Fruit fly (Drosophila melanogaster) whole organism, embryonic: Measurements from ENCODE around the gene sno.

Source experiments
- Blimp-1 ChIP-seq: fragments of 200-800 bp; sonication (Bioruptor generic); optimal IDR thresholded peaks from 3 replicates; lab custom pipeline; 2018; ENCODE audit warnings: missing biosample characterization, missing genetic modification characterization, mild to moderate bottlenecking, moderate library complexity, missing genetic modification reagents
- CG11504 ChIP-seq: fragments of 200-800 bp; sonication (Bioruptor generic); optimal IDR thresholded peaks from 3 replicates; lab custom pipeline; 2019; ENCODE audit warnings: missing biosample characterization, mild to moderate bottlenecking, missing genetic modification characterization, moderate library complexity
- CG11723 ChIP-seq: fragments of 200-800 bp; sonication (Bioruptor generic); optimal IDR thresholded peaks from 2 replicates; lab custom pipeline; 2017; ENCODE audit warnings: missing biosample characterization, mild to moderate bottlenecking, missing genetic modification characterization
- CG14014 ChIP-seq: fragments of 200-800 bp; sonication (Bioruptor generic); IDR thresholded peaks from 2 replicates; pipeline ENCODE4 v1.3.6; 2022; ENCODE audit warnings: missing biosample characterization, missing genetic modification characterization
- CG14667 ChIP-seq: fragments of 200-800 bp; sonication (Bioruptor generic); IDR thresholded peaks from 2 replicates; pipeline ENCODE4 v1.3.6; 2022; ENCODE audit warnings: missing biosample characterization, missing genetic modification characterization
- CG14860 ChIP-seq: fragments of 200-800 bp; sonication (Bioruptor generic); IDR thresholded peaks from 3 replicates; pipeline ENCODE4 v1.3.6; 2022; ENCODE audit warnings: missing biosample characterization, missing genetic modification characterization; ENCODE audit not compliant: partially characterized antibody
- CG15269 ChIP-seq: fragments of 200-800 bp; sonication (Bioruptor generic); optimal IDR thresholded peaks from 2 replicates; lab custom pipeline; 2018; ENCODE audit warnings: missing biosample characterization, mild to moderate bottlenecking, missing genetic modification characterization, moderate library complexity
- CG15601 ChIP-seq: fragments of 200-800 bp; sonication (Bioruptor generic); optimal IDR thresholded peaks from 3 replicates; lab custom pipeline; 2019; ENCODE audit warnings: missing biosample characterization, mild to moderate bottlenecking, missing genetic modification characterization, moderate library complexity
- CG17361 ChIP-seq: fragments of 200-800 bp; sonication (Bioruptor generic); IDR thresholded peaks from 3 replicates; pipeline ENCODE4 v1.3.6; 2022; ENCODE audit warnings: missing biosample characterization, missing genetic modification characterization
- CG17829 ChIP-seq: fragments of 200-800 bp; optimal IDR thresholded peaks from 2 replicates; lab custom pipeline; 2019; ENCODE audit warnings: missing biosample characterization, mild to moderate bottlenecking, missing genetic modification characterization, moderate library complexity
- CG2678 ChIP-seq: fragments of 200-800 bp; sonication (Bioruptor generic); optimal IDR thresholded peaks from 3 replicates; lab custom pipeline; 2019; ENCODE audit warnings: missing biosample characterization, mild to moderate bottlenecking, missing genetic modification characterization, moderate library complexity
- CG4282 ChIP-seq: fragments of 200-800 bp; sonication (Bioruptor generic); optimal IDR thresholded peaks from 2 replicates; lab custom pipeline; 2016; ENCODE audit warnings: missing biosample characterization, missing genetic modification characterization
- CG4424 ChIP-seq: fragments of 200-800 bp; sonication (Bioruptor generic); optimal IDR thresholded peaks from 3 replicates; lab custom pipeline; 2016; ENCODE audit warnings: missing biosample characterization, missing genetic modification characterization
- CG7963 ChIP-seq: fragments of 200-800 bp; sonication (Bioruptor generic); IDR thresholded peaks from 3 replicates; pipeline ENCODE4 v1.3.6; 2022; ENCODE audit warnings: missing biosample characterization, missing genetic modification characterization; ENCODE audit not compliant: partially characterized antibody
- CG7987 ChIP-seq: fragments of 200-800 bp; sonication (Bioruptor generic); optimal IDR thresholded peaks from 2 replicates; lab custom pipeline; 2018; ENCODE audit warnings: missing biosample characterization, mild to moderate bottlenecking, missing genetic modification characterization, moderate library complexity
- CG8359 ChIP-seq: fragments of 200-800 bp; sonication (Bioruptor generic); optimal IDR thresholded peaks from 2 replicates; lab custom pipeline; 2017; ENCODE audit warnings: missing biosample characterization, mild to moderate bottlenecking, missing genetic modification characterization, borderline replicate concordance
- CG8388 ChIP-seq: fragments of 200-800 bp; sonication (Bioruptor generic); optimal IDR thresholded peaks from 2 replicates; lab custom pipeline; 2019; ENCODE audit warnings: missing biosample characterization, mild to moderate bottlenecking, missing genetic modification characterization, moderate library complexity
- CTCF ChIP-seq: fragments of 200-800 bp; sonication (Bioruptor generic); optimal IDR thresholded peaks from 2 replicates; lab custom pipeline; 2017; ENCODE audit warnings: missing biosample characterization, mild to moderate bottlenecking, missing genetic modification characterization, moderate library complexity
- Drgx ChIP-seq: fragments of 200-800 bp; sonication (Bioruptor generic); IDR thresholded peaks from 2 replicates; pipeline ENCODE4 v1.3.6; 2022; ENCODE audit warnings: missing biosample characterization, missing genetic modification characterization
- Ets65A ChIP-seq: fragments of 200-800 bp; sonication (Bioruptor generic); peaks from one replicate; lab custom pipeline; 2016; ENCODE audit warnings: missing biosample characterization, missing genetic modification characterization
- HLHmδ ChIP-seq: fragments of 200-800 bp; sonication (Bioruptor generic); optimal IDR thresholded peaks from 2 replicates; lab custom pipeline; 2018; ENCODE audit warnings: missing biosample characterization, mild to moderate bottlenecking, missing genetic modification characterization, moderate library complexity
- Med ChIP-seq: fragments of 200-800 bp; sonication (Bioruptor generic); peaks from one replicate; lab custom pipeline; 2016; ENCODE audit warnings: missing biosample characterization, missing genetic modification characterization, mild to moderate bottlenecking, inconsistent platforms, moderate library complexity
- Mrtf ChIP-seq: fragments of 200-800 bp; sonication (Bioruptor generic); IDR thresholded peaks from 3 replicates; pipeline ENCODE4 v1.3.6; 2022; ENCODE audit warnings: missing biosample characterization, missing genetic modification characterization
- Optix ChIP-seq: fragments of 200-800 bp; sonication (Bioruptor generic); IDR thresholded peaks from 3 replicates; pipeline ENCODE4 v1.3.6; 2022; ENCODE audit warnings: missing biosample characterization, missing genetic modification characterization
- Side ChIP-seq: fragments of 200-800 bp; sonication (Bioruptor generic); optimal IDR thresholded peaks from 2 replicates; lab custom pipeline; 2016; ENCODE audit warnings: missing biosample characterization, missing genetic modification characterization
- Xbp1 ChIP-seq: fragments of 200-800 bp; sonication (Bioruptor generic); optimal IDR thresholded peaks from 3 replicates; lab custom pipeline; 2016; ENCODE audit warnings: missing biosample characterization, mild to moderate bottlenecking, missing genetic modification characterization
- bbx ChIP-seq: fragments of 200-800 bp; sonication (Bioruptor generic); IDR thresholded peaks from 2 replicates; pipeline ENCODE4 v1.3.6; 2022; ENCODE audit warnings: missing biosample characterization, missing genetic modification characterization; ENCODE audit not compliant: partially characterized antibody
- cato ChIP-seq: fragments of 200-800 bp; sonication (Bioruptor generic); optimal IDR thresholded peaks from 2 replicates; lab custom pipeline; 2016; ENCODE audit warnings: missing biosample characterization, missing genetic modification characterization, borderline replicate concordance
- chif ChIP-seq, 2 experiments: fragments of 200-800 bp; sonication (Bioruptor generic); optimal IDR thresholded peaks; 3 replicates each; lab custom pipeline; 2016; ENCODE audit warnings: missing biosample characterization in 2 of 2, missing genetic modification characterization in 2 of 2
- chm ChIP-seq: fragments of 200-800 bp; sonication (Bioruptor generic); IDR thresholded peaks from 2 replicates; pipeline ENCODE4 v1.3.6; 2022; ENCODE audit warnings: missing biosample characterization, missing genetic modification characterization
- dpn ChIP-seq, 2 experiments: fragments of 200-800 bp; sonication (Bioruptor generic); optimal IDR thresholded peaks; 3 replicates each; lab custom pipeline; 2016; ENCODE audit warnings: missing biosample characterization in 2 of 2, missing genetic modification characterization in 2 of 2
- eve ChIP-seq, 2 experiments: fragments of >200 bp; optimal IDR thresholded peaks; 2 replicates each; lab custom pipeline; 2017; ENCODE audit warnings: missing biosample characterization in 2 of 2, missing genetic modification characterization in 2 of 2
- ewg ChIP-seq: fragments of 200-800 bp; sonication (Bioruptor generic); optimal IDR thresholded peaks from 3 replicates; lab custom pipeline; 2017; ENCODE audit warnings: mild to moderate bottlenecking, missing biosample characterization, missing genetic modification reagents, missing genetic modification characterization
- fd96Cb ChIP-seq: fragments of 200-800 bp; sonication (Bioruptor generic); optimal IDR thresholded peaks from 2 replicates; lab custom pipeline; 2018; ENCODE audit warnings: missing biosample characterization, mild to moderate bottlenecking, missing genetic modification characterization, moderate library complexity
- gsb-n ChIP-seq: fragments of 200-800 bp; sonication (Bioruptor generic); optimal IDR thresholded peaks from 3 replicates; lab custom pipeline; 2018; ENCODE audit warnings: missing biosample characterization, mild to moderate bottlenecking, missing genetic modification characterization
- kah ChIP-seq: fragments of 200-800 bp; sonication (Bioruptor generic); optimal IDR thresholded peaks from 2 replicates; lab custom pipeline; 2018; ENCODE audit warnings: missing biosample characterization, mild to moderate bottlenecking, missing genetic modification characterization
- lov ChIP-seq, 2 experiments: fragments of 200-800 bp in 1 of 2; fragments of >200 bp in 1 of 2; sonication (Bioruptor generic) in 1 of 2; IDR thresholded peaks in 1 of 2; optimal IDR thresholded peaks in 1 of 2; 2 replicates in 1 of 2; 3 replicates in 1 of 2; pipeline versions ENCODE4 v1.3.6 to Lab custom; 2017 to 2022; ENCODE audit warnings: missing biosample characterization in 1 of 2, missing genetic modification characterization in 1 of 2
- org-1 ChIP-seq: fragments of 200-800 bp; sonication (Bioruptor generic); optimal IDR thresholded peaks from 2 replicates; lab custom pipeline; 2017; ENCODE audit warnings: missing biosample characterization, missing genetic modification characterization
- row ChIP-seq: fragments of 200-800 bp; sonication (Bioruptor generic); IDR thresholded peaks from 3 replicates; pipeline ENCODE4 v1.3.6; 2022; ENCODE audit warnings: missing biosample characterization, missing genetic modification characterization
- sens ChIP-seq: fragments of 200-800 bp; sonication (Bioruptor generic); peaks from one replicate; lab custom pipeline; 2016; ENCODE audit warnings: missing biosample characterization, missing genetic modification characterization
- stwl ChIP-seq: fragments of 200-800 bp; sonication (Bioruptor generic); optimal IDR thresholded peaks from 3 replicates; lab custom pipeline; 2018; ENCODE audit warnings: missing biosample characterization, mild to moderate bottlenecking, missing genetic modification characterization, moderate library complexity
- tna ChIP-seq: fragments of 200-800 bp; sonication (Bioruptor generic); IDR thresholded peaks from 2 replicates; pipeline ENCODE4 v1.3.6; 2022; ENCODE audit warnings: missing biosample characterization, missing genetic modification characterization; ENCODE audit not compliant: partially characterized antibody
- tup ChIP-seq: fragments of 200-800 bp; sonication (Bioruptor generic); optimal IDR thresholded peaks from 2 replicates; lab custom pipeline; 2016; ENCODE audit warnings: missing biosample characterization, mild to moderate bottlenecking, missing genetic modification characterization, moderate library complexity
- unpg ChIP-seq: fragments of 200-800 bp; sonication (Bioruptor generic); optimal IDR thresholded peaks from 3 replicates; lab custom pipeline; 2018; ENCODE audit warnings: missing biosample characterization, mild to moderate bottlenecking, missing genetic modification characterization, moderate library complexity
- usp ChIP-seq: fragments of >200 bp; optimal IDR thresholded peaks from 2 replicates; lab custom pipeline; 2017; ENCODE audit warnings: missing biosample characterization, missing genetic modification characterization
- zf30C ChIP-seq: fragments of 200-800 bp; sonication (Bioruptor generic); optimal IDR thresholded peaks from 3 replicates; lab custom pipeline; 2018; ENCODE audit warnings: missing biosample characterization, mild to moderate bottlenecking, missing genetic modification characterization
- zfh1 ChIP-seq: fragments of 200-800 bp; sonication (Bioruptor generic); IDR thresholded peaks from 3 replicates; pipeline ENCODE4 v1.3.6; 2022; ENCODE audit warnings: missing biosample characterization, missing genetic modification characterization

The sno gene

DNA sequence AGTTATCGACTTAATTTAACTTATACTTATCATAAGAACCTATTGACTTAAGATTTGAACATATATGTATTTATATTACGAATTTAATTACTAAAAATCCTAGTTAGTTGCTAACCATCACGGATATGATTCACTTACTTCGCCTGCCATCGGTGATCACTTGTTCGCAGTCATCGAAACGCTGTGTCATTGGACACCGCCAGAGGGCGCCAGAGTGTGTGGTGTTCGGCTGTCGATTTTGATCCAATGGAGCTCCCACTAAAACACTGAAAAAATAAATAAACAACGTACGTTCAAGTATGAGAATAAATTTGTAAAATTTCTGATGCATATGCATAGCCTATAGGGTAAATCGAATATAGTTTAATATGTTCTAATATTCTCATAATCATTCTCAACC is 13.4 kb upstream of the sno start:
- TF ChIP-seq CTCF = peak; percentile 85
- 0 out of 3 replicates have a peak, but pooled peaks have one; percentile 10 for TF ChIP-seq CG17361 (GFP tag; lab: Robert Waterston, UW)
- peak; percentile 17 for TF ChIP-seq stwl (tag; lab: Kevin White, UChicago)
- no peak for TF ChIP-seq tup

DNA sequence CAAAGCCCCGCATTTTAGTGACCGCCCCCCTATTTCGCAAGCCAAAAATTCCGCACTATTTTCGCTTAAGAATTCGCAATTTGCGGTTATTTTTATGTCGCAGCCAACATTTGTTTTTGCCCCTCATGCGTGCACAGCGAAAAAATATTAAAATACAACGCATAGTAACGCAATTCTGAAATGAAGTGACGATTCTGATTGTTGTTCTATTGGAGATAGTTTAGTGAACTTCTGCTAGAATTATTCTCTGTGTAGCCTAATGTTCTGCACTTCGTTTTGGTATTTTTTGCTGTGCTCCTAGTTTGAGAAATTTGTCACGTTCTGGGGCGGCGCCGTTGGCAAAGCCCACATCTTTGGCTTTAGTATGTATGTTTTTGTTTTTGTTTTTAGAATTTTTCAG is 10.4 kb upstream of the sno start:
- TF ChIP-seq CG4282 (GFP tag; lab: Kevin White, UChicago) (no peak), Drgx (GFP tag; lab: Robert Waterston, UW) (peak; percentile 45), tna (GFP tag; lab: Robert Waterston, UW) (no peak), Med (peak; percentile 40), CG15269 (tag; lab: Kevin White, UChicago) (no peak), eve (GFP tag; optimal IDR thresholded peaks at IDR 0.05; lab: Kevin White, UChicago) (no peak)
- TF ChIP-seq, all 482 proteins: peak for 2

- TF ChIP-seq CG14860 (no peak), Mrtf (no peak), zf30C (GFP tag; lab: Kevin White, UChicago) (peak; percentile 47), bbx (GFP tag; lab: Robert Waterston, UW) (no peak), CG8388 (GFP tag; lab: Kevin White, UChicago) (peak; percentile 47), CG2678 (peak; percentile 7), HLHmδ (no peak), ewg (GFP tag; lab: Kevin White, UChicago) (peak; percentile 14), CG15601 (peak; percentile 32), CG7963 (no peak), chm (GFP tag; lab: Robert Waterston, UW) (0 out of 2 replicates have a peak, but pooled peaks have one; percentile 24), usp (GFP tag; lab: Kevin White, UChicago) (no peak), fd96Cb (tag; lab: Kevin White, UChicago) (peak; percentile 5), Side (GFP tag; lab: Kevin White, UChicago) (no peak), CG11723 (GFP tag; lab: Kevin White, UChicago) (no peak), Xbp1 (GFP tag; lab: Kevin White, UChicago) (peak; percentile 26), lov (optimal IDR thresholded peaks at IDR 0.05; lab: Kevin White, UChicago) (no peak), lov (GFP tag; IDR thresholded peaks at IDR 0.05; lab: Robert Waterston, UW) (no peak), sens (GFP tag; lab: Kevin White, UChicago) (peak; percentile 74), gsb-n (tag; lab: Kevin White, UChicago) (peak; percentile 67), CG4424 (GFP tag; lab: Kevin White, UChicago) (no peak), dpn (GFP tag; optimal IDR thresholded peaks at IDR 0.05; lab: Kevin White, UChicago) (peak in 1 of 2 experiments; percentile 1), CG17829 (peak; percentile 12), Ets65A (peak; percentile 18), CG11504 (tag; lab: Kevin White, UChicago) (peak; percentile 13), unpg (GFP tag; lab: Kevin White, UChicago) (peak; percentile 12), CG14667 (no peak), Blimp-1 (GFP tag; lab: Kevin White, UChicago) (peak; percentile 50), CG14014 (no peak), zfh1 (GFP tag; lab: Robert Waterston, UW) (0 out of 3 replicates have a peak, but pooled peaks have one; percentile 4), CG7987 (GFP tag; lab: Kevin White, UChicago) (no peak), kah (GFP tag; lab: Kevin White, UChicago) (no peak), org-1 (GFP tag; lab: Kevin White, UChicago) (peak; percentile 0), cato (GFP tag; lab: Kevin White, UChicago) (no peak), CG8359 (GFP tag; lab: Kevin White, UChicago) (peak; percentile 94), row (GFP tag; lab: Robert Waterston, UW) (peak; percentile 25; the same call in 2 of the 3 replicates), Optix (GFP tag; lab: Robert Waterston, UW) (peak; percentile 23; the same call in 1 of the 3 replicates), chif (GFP tag; optimal IDR thresholded peaks at IDR 0.05; lab: Kevin White, UChicago) (peak in 1 of 2 experiments; percentile 2)
Observed at dm6 chrX:13221311-13221710, 9.8 kb upstream of the sno start.
